Worm (Caenorhabditis elegans): ENCODE data around the gene Y46G5A.14.
A peak's percentile ranks its signal among the peaks of the same experiment; 100 is the strongest.

Gene Y46G5A.14

DNA sequence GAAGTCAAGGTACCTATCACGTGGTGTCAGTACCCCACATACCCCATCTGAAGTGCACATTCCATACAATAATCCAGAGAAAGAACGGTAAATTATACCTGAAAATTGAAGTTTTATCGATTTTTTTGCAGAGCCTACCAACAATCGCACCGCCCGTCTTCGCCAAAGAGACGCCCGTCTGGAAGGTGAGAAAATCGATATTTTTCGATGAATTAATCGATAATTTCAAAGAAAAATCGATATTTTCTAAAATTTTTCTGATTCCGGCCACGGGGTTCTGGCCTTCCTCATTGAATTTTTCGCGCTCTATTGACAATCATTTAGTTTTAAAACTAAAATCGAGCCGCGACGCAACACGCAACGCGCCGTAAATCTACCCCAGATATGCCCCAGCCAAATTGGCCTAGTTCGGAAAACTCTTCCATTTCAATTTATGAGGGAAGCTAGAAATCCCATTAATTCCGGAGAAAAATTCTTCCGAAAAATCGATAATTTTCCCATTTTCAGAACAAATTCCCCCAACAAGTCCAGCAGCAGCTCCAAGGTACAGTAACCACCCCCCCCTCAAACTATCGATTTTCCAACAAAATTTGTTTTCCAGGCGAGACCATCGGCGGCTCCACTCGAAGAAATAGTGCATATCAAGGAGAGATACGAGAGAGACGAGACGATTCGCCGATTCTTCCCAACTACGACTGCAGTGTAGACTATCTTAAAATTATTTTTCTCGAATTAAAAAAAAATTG lies 7.9 kb upstream of the Y46G5A.14 start (continued):
- no peak for TF ChIP-seq aptf-3 (GFP tag; IDR thresholded peaks at IDR 0.05)
- 0 out of 2 replicates have a peak, but pooled peaks have one; percentile 16 for TF ChIP-seq attf-6 (GFP tag; IDR thresholded peaks at IDR 0.05)
- TF ChIP-seq pbrm-1 (GFP tag; IDR thresholded peaks at IDR 0.05): no peak
- TF ChIP-seq C17E4.6 (GFP tag; IDR thresholded peaks at IDR 0.05): no peak
- no peak for TF ChIP-seq ztf-22 (GFP tag; optimal IDR thresholded peaks at IDR 0.05)
- TF ChIP-seq ekl-4 (GFP tag; IDR thresholded peaks at IDR 0.05): peak; percentile 63
- TF ChIP-seq snpc-3.4 (tag; optimal IDR thresholded peaks at IDR 0.05): peak; percentile 6
- 0 out of 2 replicates have a peak, but pooled peaks have one; percentile 11 for TF ChIP-seq hmg-1.2 (GFP tag; IDR thresholded peaks at IDR 0.05)
- TF ChIP-seq Y67H2A.10 (GFP tag; conservative IDR thresholded peaks at IDR 0.05): no peak
- TF ChIP-seq ztf-6 (GFP tag; IDR thresholded peaks at IDR 0.05): no peak
- TF ChIP-seq B0035.1 (tag; optimal IDR thresholded peaks at IDR 0.05): no peak
- TF ChIP-seq B0019.2 (GFP tag; conservative IDR thresholded peaks at IDR 0.05): no peak
- peak; percentile 9 for TF ChIP-seq F49E8.2 (tag; optimal IDR thresholded peaks at IDR 0.05; ENCODE audit: insufficient read depth)
- TF ChIP-seq lag-1 (GFP tag; IDR thresholded peaks at IDR 0.05): no peak
- TF ChIP-seq snpc-4 (GFP tag; optimal IDR thresholded peaks at IDR 0.05): no peak
- no peak for TF ChIP-seq snpc-4 (tag; optimal IDR thresholded peaks at IDR 0.05)
- no peak for TF ChIP-seq ztf-18 (tag; optimal IDR thresholded peaks at IDR 0.05)

DNA sequence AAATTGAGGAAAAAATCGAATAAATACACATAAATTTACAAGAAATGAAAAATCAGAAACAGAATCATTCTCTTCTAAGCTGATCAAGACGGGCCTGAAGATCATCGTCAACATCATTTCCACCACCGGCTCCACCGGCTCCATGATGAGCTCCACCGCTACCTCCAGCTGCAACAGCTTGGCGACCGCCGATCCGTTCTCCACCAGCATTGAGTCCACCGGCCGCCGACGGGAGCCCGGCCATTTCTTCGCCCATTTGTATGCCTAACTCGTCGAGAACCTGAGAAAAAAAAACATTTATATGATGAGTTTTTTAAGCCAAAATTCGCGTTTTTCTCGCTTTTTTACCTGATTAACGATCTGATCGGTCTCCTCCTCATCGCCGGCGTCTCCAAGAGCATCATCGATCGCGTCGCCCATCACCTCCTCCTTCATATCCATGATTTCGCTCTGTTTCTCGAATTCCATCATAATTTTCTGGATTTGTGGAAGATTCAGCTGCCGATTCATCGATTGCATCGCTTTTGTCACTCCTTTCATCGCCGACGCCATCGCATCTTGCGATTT lies 7.2 kb upstream of the Y46G5A.14 start:
- TF ChIP-seq K11D2.4 (GFP tag; IDR thresholded peaks at IDR 0.05) (no peak), bed-1 (GFP tag; IDR thresholded peaks at IDR 0.05) (no peak), lin-40 (tag; optimal IDR thresholded peaks at IDR 0.05) (no peak), egrh-3 (GFP tag; IDR thresholded peaks at IDR 0.05) (peak; percentile 59; the same call in 1 of the 2 replicates), zfh-2 (GFP tag; conservative IDR thresholded peaks at IDR 0.05) (peak; percentile 82)

DNA sequence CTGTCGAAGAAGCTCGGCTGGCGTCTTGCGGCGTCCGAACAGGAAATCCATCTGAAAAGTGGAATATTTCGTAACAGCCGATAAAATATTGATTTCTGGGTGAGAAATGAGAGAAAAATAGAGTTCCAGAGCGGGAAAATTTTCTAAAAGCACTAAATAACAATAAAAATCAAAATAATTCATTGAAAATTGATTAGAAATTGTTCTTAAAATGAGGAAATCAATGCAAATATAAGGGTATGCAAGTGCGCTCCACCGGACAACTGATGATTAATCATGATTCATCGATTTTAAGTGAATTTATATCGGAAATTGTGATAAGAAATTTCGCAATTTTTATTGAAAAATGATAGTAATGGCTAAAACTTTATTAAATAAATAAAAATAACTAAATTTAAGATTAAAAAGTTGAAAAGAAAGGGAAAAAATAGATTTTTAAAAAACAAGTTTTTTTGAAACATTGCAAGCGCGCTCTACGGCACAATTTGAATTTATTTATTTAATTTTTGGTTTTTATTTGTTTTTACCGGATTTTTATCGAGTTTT lies 6.3 kb upstream of the Y46G5A.14 start, which contains the start of the genes vps-2 and tiar-2:
Gene vps-2, minus strand, starts transcription at position 51 of the 546 bp plus-strand sequence.
Gene tiar-2, plus strand, starts transcription at position 520 of the 546 bp plus-strand sequence.
- TF ChIP-seq K11D2.4 (GFP tag; IDR thresholded peaks at IDR 0.05) (no peak), gei-17 (GFP tag; optimal IDR thresholded peaks at IDR 0.05) (no peak), ekl-4 (GFP tag; IDR thresholded peaks at IDR 0.05) (no peak), attf-5 (GFP tag; optimal IDR thresholded peaks at IDR 0.05) (peak; percentile 90), dpff-1 (tag; optimal IDR thresholded peaks at IDR 0.05) (no peak), egrh-3 (GFP tag; IDR thresholded peaks at IDR 0.05) (no peak), lag-1 (GFP tag; IDR thresholded peaks at IDR 0.05) (no peak), bed-2 (GFP tag; IDR thresholded peaks at IDR 0.05) (no peak), nfyb-1 (GFP tag; IDR thresholded peaks at IDR 0.05) (no peak), F49E8.2 (tag; optimal IDR thresholded peaks at IDR 0.05; ENCODE audit: insufficient read depth) (no peak), ztf-26 (tag; optimal IDR thresholded peaks at IDR 0.05) (peak; percentile 30), hsf-1 (GFP tag; IDR thresholded peaks at IDR 0.05) (no peak), F52B5.7 (tag; optimal IDR thresholded peaks at IDR 0.05) (no peak), Y53G8AR.9 (GFP tag; conservative IDR thresholded peaks at IDR 0.05) (0 out of 2 replicates have a peak, but pooled peaks have one; percentile 35), unc-62 (GFP tag; optimal IDR thresholded peaks at IDR 0.05) (no peak), mcd-1 (GFP tag; IDR thresholded peaks at IDR 0.05) (peak; percentile 89), let-607 (tag; optimal IDR thresholded peaks at IDR 0.05) (peak in 1 of 2 experiments; percentile 36), pbrm-1 (GFP tag; IDR thresholded peaks at IDR 0.05) (peak; percentile 35; the same call in 1 of the 2 replicates), ztf-22 (GFP tag; optimal IDR thresholded peaks at IDR 0.05) (no peak), B0336.3 (GFP tag; IDR thresholded peaks at IDR 0.05) (no peak), fkh-3 (tag; optimal IDR thresholded peaks at IDR 0.05) (no peak), nhr-120 (GFP tag; IDR thresholded peaks at IDR 0.05) (no peak), tlf-1 (GFP tag; optimal IDR thresholded peaks at IDR 0.05) (no peak), athp-1 (tag; optimal IDR thresholded peaks at IDR 0.05) (no peak), akir-1 (GFP tag; optimal IDR thresholded peaks at IDR 0.05) (no peak), lsl-1 (GFP tag; optimal IDR thresholded peaks at IDR 0.05) (peak; percentile 2), mxl-1 (tag; optimal IDR thresholded peaks at IDR 0.05) (no peak), snpc-1.3 (tag; optimal IDR thresholded peaks at IDR 0.05; ENCODE audit: insufficient read depth) (no peak)
